Fruit fly (Drosophila melanogaster) whole organism, prepupa: ENCODE data around the gene CG15356.

Experiments
- Smox ChIP-seq: fragments of 200-800 bp; sonication (Bioruptor generic); optimal IDR thresholded peaks from 3 replicates; lab custom pipeline; 2016; ENCODE audit warnings: missing biosample characterization, missing genetic modification characterization
- esn ChIP-seq: fragments of 200-800 bp; sonication (Bioruptor generic); optimal IDR thresholded peaks from 2 replicates; lab custom pipeline; 2016; ENCODE audit warnings: missing biosample characterization, mild to moderate bottlenecking, missing genetic modification characterization, moderate library complexity

DNA sequence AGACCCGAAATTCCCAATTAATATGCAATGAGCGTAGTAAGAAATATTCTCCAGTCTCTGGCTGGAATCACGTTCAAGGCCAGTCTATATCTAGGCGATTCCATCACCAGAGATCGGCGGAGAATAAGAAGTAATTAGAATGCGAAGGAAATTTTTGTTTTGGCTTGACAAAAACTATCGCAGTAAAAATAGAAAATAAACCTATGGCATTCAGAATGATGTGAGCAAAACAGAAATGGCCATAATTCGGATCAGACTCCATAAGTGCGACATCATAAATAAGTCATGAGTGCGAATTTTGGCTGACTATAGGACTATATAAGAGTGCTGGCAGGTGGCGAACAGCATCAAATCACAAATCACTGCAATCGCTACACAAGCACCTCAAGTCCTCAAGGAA is 27.6 kb upstream of the CG15356 start, which contains the start of gene Nplp4:
- TF ChIP-seq esn (GFP tag; lab: Kevin White, UChicago), result no peak
- no peak for TF ChIP-seq Smox (GFP tag; lab: Kevin White, UChicago)
